Worm (Caenorhabditis elegans) whole organism, young adult: ENCODE results near the gene R01H2.7.

ENCODE experiments used
- B0035.1 ChIP-seq: sonication (generic microtip); optimal IDR thresholded peaks from 2 replicates; lab custom pipeline; 2016; ENCODE audit warnings: missing genetic modification characterization, mild to moderate bottlenecking, missing compliant biosample characterization, missing genotype, missing genetic modification reagents
- C06A6.2 ChIP-seq: fragments of 200-800 bp; sonication (Bioruptor generic); conservative IDR thresholded peaks from 2 replicates; pipeline ENCODE4 v1.3.6; 2022; ENCODE audit warnings: missing genetic modification characterization, missing compliant biosample characterization
- F33H1.4 ChIP-seq: fragments of 200-800 bp; sonication (Bioruptor generic); IDR thresholded peaks from 2 replicates; pipeline ENCODE4 v1.3.6; 2022; ENCODE audit warnings: missing genetic modification reagents, missing genetic modification characterization, missing compliant biosample characterization
- F37B4.10 ChIP-seq: fragments of 200-800 bp; sonication (Bioruptor generic); IDR thresholded peaks from 2 replicates; pipeline ENCODE4 v1.3.6; 2022; ENCODE audit warnings: missing genetic modification characterization, missing compliant biosample characterization
- F57C9.4 ChIP-seq: sonication (generic microtip); optimal IDR thresholded peaks from 2 replicates; lab custom pipeline; 2017; ENCODE audit warnings: mild to moderate bottlenecking, missing genetic modification characterization, missing compliant biosample characterization
- Y53G8AR.9 ChIP-seq: fragments of 200-800 bp; sonication (Bioruptor generic); conservative IDR thresholded peaks from 2 replicates; pipeline ENCODE4 v1.3.6; 2022; ENCODE audit warnings: missing genetic modification reagents, missing genetic modification characterization, missing compliant biosample characterization
- Y67H2A.10 ChIP-seq: fragments of 200-800 bp; sonication (Bioruptor generic); conservative IDR thresholded peaks from 2 replicates; pipeline ENCODE4 v1.3.6; 2022; ENCODE audit warnings: missing genetic modification reagents, missing genetic modification characterization, missing compliant biosample characterization
- Y95B8A.8 ChIP-seq: fragments of 200-800 bp; sonication (Bioruptor generic); IDR thresholded peaks from 2 replicates; pipeline ENCODE4 v1.3.6; 2022; ENCODE audit warnings: missing genetic modification reagents, missing genetic modification characterization, missing compliant biosample characterization
- ZK185.1 ChIP-seq: sonication (generic microtip); optimal IDR thresholded peaks from 2 replicates; lab custom pipeline; 2016; ENCODE audit warnings: mild to moderate bottlenecking, missing genetic modification characterization, missing compliant biosample characterization; ENCODE audit not compliant: poor library complexity, severe bottlenecking
- akir-1 ChIP-seq: fragments of 200-800 bp; sonication (Bioruptor generic); optimal IDR thresholded peaks from 2 replicates; lab custom pipeline; 2018; ENCODE audit warnings: mild to moderate bottlenecking, missing genetic modification characterization, moderate library complexity, missing compliant biosample characterization
- aptf-2 ChIP-seq: fragments of 200-800 bp; sonication (Bioruptor generic); conservative IDR thresholded peaks from 2 replicates; pipeline ENCODE4 v1.3.6; 2022; ENCODE audit warnings: missing genetic modification reagents, missing genetic modification characterization, missing compliant biosample characterization
- aptf-3 ChIP-seq: fragments of 200-800 bp; sonication (Bioruptor generic); IDR thresholded peaks from 2 replicates; pipeline ENCODE4 v1.3.6; 2022; ENCODE audit warnings: missing genetic modification characterization, missing compliant biosample characterization
- ceh-100 ChIP-seq: fragments of 200-800 bp; sonication (Bioruptor generic); IDR thresholded peaks from 2 replicates; pipeline ENCODE4 v1.3.6; 2022; ENCODE audit warnings: missing genetic modification reagents, missing genetic modification characterization, missing compliant biosample characterization
- ceh-58 ChIP-seq: fragments of 200-800 bp; sonication (Bioruptor generic); IDR thresholded peaks from 2 replicates; pipeline ENCODE4 v1.3.6; 2022; ENCODE audit warnings: missing genetic modification characterization, missing compliant biosample characterization
- ceh-79 ChIP-seq: sonication (generic microtip); optimal IDR thresholded peaks from 2 replicates; lab custom pipeline; 2017; ENCODE audit warnings: mild to moderate bottlenecking, missing genetic modification characterization, missing compliant biosample characterization
- chd-7 ChIP-seq: sonication (generic microtip); optimal IDR thresholded peaks from 2 replicates; lab custom pipeline; 2016; ENCODE audit warnings: mild to moderate bottlenecking, missing genetic modification characterization, moderate library complexity, missing compliant biosample characterization
- die-1 ChIP-seq: sonication (generic microtip); optimal IDR thresholded peaks from 2 replicates; lab custom pipeline; 2016; ENCODE audit warnings: missing genotype, mild to moderate bottlenecking, missing genetic modification characterization, missing compliant biosample characterization
- dpl-1 ChIP-seq: fragments of 150-350 bp; optimal IDR thresholded peaks from 2 replicates; lab custom pipeline; 2014; ENCODE audit warnings: missing biosample characterization, missing genetic modification reagents, missing genetic modification characterization
- ets-4 ChIP-seq: fragments of 200-800 bp; sonication (Bioruptor generic); optimal IDR thresholded peaks from 2 replicates; lab custom pipeline; 2018; ENCODE audit warnings: mild to moderate bottlenecking, missing genetic modification characterization, missing compliant biosample characterization
- gei-17 ChIP-seq: fragments of 200-800 bp; sonication (Bioruptor generic); optimal IDR thresholded peaks from 2 replicates; lab custom pipeline; 2018; ENCODE audit warnings: mild to moderate bottlenecking, missing genetic modification characterization, missing compliant biosample characterization
- hlh-26 ChIP-seq: fragments of 200-800 bp; sonication (Bioruptor generic); conservative IDR thresholded peaks from 2 replicates; pipeline ENCODE4 v1.3.6; 2022; ENCODE audit warnings: missing genetic modification reagents, missing genetic modification characterization, missing compliant biosample characterization
- hrde-1 ChIP-seq: sonication (generic microtip); optimal IDR thresholded peaks from 2 replicates; lab custom pipeline; 2016; ENCODE audit warnings: missing genetic modification characterization, mild to moderate bottlenecking, missing compliant biosample characterization, moderate library complexity, missing genotype, missing genetic modification reagents, borderline replicate concordance
- hsf-1 ChIP-seq: fragments of 200-800 bp; sonication (Bioruptor generic); IDR thresholded peaks from 2 replicates; pipeline ENCODE4 v1.3.6; 2022; ENCODE audit warnings: missing genetic modification reagents, missing genetic modification characterization, missing compliant biosample characterization
- lin-35 ChIP-seq, 3 experiments: fragments of 150-350 bp in 2 of 3; sonication (generic microtip) in 1 of 3; optimal IDR thresholded peaks; 2 replicates each; lab custom pipeline; 2014 to 2018; ENCODE audit warnings: missing biosample characterization in 3 of 3, missing genetic modification characterization in 3 of 3, missing genetic modification reagents in 3 of 3
- lin-40 ChIP-seq: sonication (generic microtip); optimal IDR thresholded peaks from 2 replicates; lab custom pipeline; 2016; ENCODE audit warnings: missing genetic modification characterization, mild to moderate bottlenecking, missing compliant biosample characterization, missing genotype, missing genetic modification reagents
- lin-54 ChIP-seq: fragments of 200-800 bp; sonication (Bioruptor generic); optimal IDR thresholded peaks from 2 replicates; lab custom pipeline; 2018; ENCODE audit warnings: mild to moderate bottlenecking, missing genetic modification characterization, missing compliant biosample characterization
- lir-1 ChIP-seq: fragments of 200-800 bp; sonication (Bioruptor generic); conservative IDR thresholded peaks from 2 replicates; pipeline ENCODE4 v1.3.6; 2022; ENCODE audit warnings: missing genetic modification reagents, missing genetic modification characterization, missing compliant biosample characterization
- lsy-27 ChIP-seq: sonication (generic microtip); optimal IDR thresholded peaks from 2 replicates; lab custom pipeline; 2017; ENCODE audit warnings: missing genetic modification characterization, mild to moderate bottlenecking, missing compliant biosample characterization, antibody characterized with exemption, missing genotype, borderline replicate concordance; ENCODE audit not compliant: insufficient read depth
- madf-6 ChIP-seq: fragments of 200-800 bp; sonication (Bioruptor generic); IDR thresholded peaks from 2 replicates; pipeline ENCODE4 v1.3.6; 2022; ENCODE audit warnings: missing genetic modification reagents, missing genetic modification characterization, missing compliant biosample characterization
- mes-4 ChIP-seq: sonication (generic microtip); optimal IDR thresholded peaks from 2 replicates; lab custom pipeline; 2016; ENCODE audit warnings: missing genotype, missing genetic modification characterization, missing compliant biosample characterization
- nfyb-1 ChIP-seq: fragments of 200-800 bp; sonication (Bioruptor generic); IDR thresholded peaks from 2 replicates; pipeline ENCODE4 v1.3.6; 2022; ENCODE audit warnings: missing genetic modification reagents, missing genetic modification characterization, missing compliant biosample characterization
- nhr-27 ChIP-seq: fragments of 200-800 bp; sonication (Bioruptor generic); optimal IDR thresholded peaks from 2 replicates; lab custom pipeline; 2018; ENCODE audit warnings: mild to moderate bottlenecking, missing genetic modification characterization, moderate library complexity, missing compliant biosample characterization
- nhr-80 ChIP-seq: sonication (generic microtip); optimal IDR thresholded peaks from 2 replicates; lab custom pipeline; 2016; ENCODE audit warnings: missing genetic modification characterization, missing compliant biosample characterization
- nhr-90 ChIP-seq: sonication (generic microtip); optimal IDR thresholded peaks from 2 replicates; lab custom pipeline; 2016; ENCODE audit warnings: missing genotype, mild to moderate bottlenecking, missing genetic modification characterization, missing compliant biosample characterization
- pbrm-1 ChIP-seq: fragments of 200-800 bp; sonication (Bioruptor generic); IDR thresholded peaks from 2 replicates; pipeline ENCODE4 v1.3.6; 2022; ENCODE audit warnings: missing genetic modification reagents, missing genetic modification characterization, missing compliant biosample characterization
- rcor-1 ChIP-seq: fragments of 200-800 bp; sonication (Bioruptor generic); IDR thresholded peaks from 2 replicates; pipeline ENCODE4 v1.3.6; 2022; ENCODE audit warnings: missing genetic modification reagents, missing genetic modification characterization, missing compliant biosample characterization
- rec-8 ChIP-seq, 2 experiments: sonication (generic microtip); optimal IDR thresholded peaks; 2 replicates each; lab custom pipeline; 2016; ENCODE audit warnings: mild to moderate bottlenecking in 2 of 2, missing genetic modification characterization in 2 of 2, missing genetic modification reagents in 2 of 2, missing genotype in 2 of 2, missing biosample characterization in 1 of 2, missing compliant biosample characterization in 1 of 2, moderate library complexity in 1 of 2
- snpc-3.4 ChIP-seq: sonication (generic microtip); optimal IDR thresholded peaks from 2 replicates; lab custom pipeline; 2017; ENCODE audit warnings: missing genetic modification characterization, mild to moderate bottlenecking, missing compliant biosample characterization, antibody characterized with exemption, moderate library complexity, missing genotype, missing genetic modification reagents
- somi-1 ChIP-seq: fragments of 200-800 bp; sonication (Bioruptor generic); optimal IDR thresholded peaks from 2 replicates; lab custom pipeline; 2018; ENCODE audit warnings: mild to moderate bottlenecking, missing genetic modification characterization, missing compliant biosample characterization
- tlf-1 ChIP-seq: fragments of 200-800 bp; sonication (Bioruptor generic); optimal IDR thresholded peaks from 2 replicates; lab custom pipeline; 2018; ENCODE audit warnings: mild to moderate bottlenecking, missing genetic modification characterization, missing compliant biosample characterization
- xnd-1 ChIP-seq: sonication (generic microtip); optimal IDR thresholded peaks from 2 replicates; lab custom pipeline; 2016; ENCODE audit warnings: missing genotype, missing genetic modification reagents, missing genetic modification characterization, missing compliant biosample characterization
- ztf-25 ChIP-seq: fragments of 200-800 bp; sonication (Bioruptor generic); IDR thresholded peaks from 2 replicates; pipeline ENCODE4 v1.3.6; 2022; ENCODE audit warnings: missing genetic modification reagents, missing genetic modification characterization, missing compliant biosample characterization
- ztf-26 ChIP-seq: sonication (generic microtip); optimal IDR thresholded peaks from 2 replicates; lab custom pipeline; 2017; ENCODE audit warnings: missing genetic modification characterization, missing compliant biosample characterization
- ztf-6 ChIP-seq: fragments of 200-800 bp; sonication (Bioruptor generic); IDR thresholded peaks from 2 replicates; pipeline ENCODE4 v1.3.6; 2022; ENCODE audit warnings: missing genetic modification reagents, missing genetic modification characterization, missing compliant biosample characterization

The R01H2.7 gene

ce11 chrIII:7067385-7067896 lies 21.9 kb upstream of the R01H2.7 start, which contains the start of gene ger-1 (continued):
- 0 out of 2 replicates have a peak, but pooled peaks have one; percentile 48 for TF ChIP-seq hsf-1 (GFP tag; lab: Robert Waterston, UW)
- TF ChIP-seq, all 124 proteins: peak for 7

- TF ChIP-seq F33H1.4 (GFP tag; lab: Robert Waterston, UW) = no peak
- TF ChIP-seq Y95B8A.8 (GFP tag; lab: Robert Waterston, UW) = no peak
- TF ChIP-seq nhr-90 (tag; lab: Kevin White, UChicago) = no peak
- TF ChIP-seq lin-35 (GFP tag; optimal IDR thresholded peaks at IDR 0.05; lab: Kevin White, UChicago) = no peak
- no peak for TF ChIP-seq ets-4
- no peak for TF ChIP-seq Y67H2A.10 (GFP tag; lab: Robert Waterston, UW)
- TF ChIP-seq nfyb-1 (GFP tag; lab: Robert Waterston, UW) = no peak
- no peak for TF ChIP-seq dpl-1
- TF ChIP-seq rcor-1 = no peak
- no peak for TF ChIP-seq somi-1 (GFP tag; lab: Kevin White, UChicago)
- no peak for TF ChIP-seq ceh-79 (tag; lab: Kevin White, UChicago)
- TF ChIP-seq ceh-58 (GFP tag; lab: Robert Waterston, UW) = no peak
- no peak for TF ChIP-seq snpc-3.4 (tag; lab: Kevin White, UChicago)
- no peak for TF ChIP-seq aptf-3 (GFP tag; lab: Robert Waterston, UW)
These were observed 18.6 kb upstream of the R01H2.7 start, which contains the start of gene R01H2.4 for ce11 chrIII:7064185-7064584. R01H2.4 (minus strand) TSS chrIII:7064285.

ce11 chrIII:7063061-7063460 lies 17.5 kb upstream of the R01H2.7 start:
- TF ChIP-seq akir-1 (GFP tag; lab: Kevin White, UChicago) (no peak), ztf-6 (GFP tag; lab: Robert Waterston, UW) (no peak), ztf-25 (GFP tag; lab: Robert Waterston, UW) (no peak), xnd-1 (no peak), B0035.1 (tag; lab: Kevin White, UChicago) (no peak), hrde-1 (tag; lab: Kevin White, UChicago) (no peak), hlh-26 (GFP tag; lab: Robert Waterston, UW) (no peak), lsy-27 (tag; lab: Kevin White, UChicago) (no peak), die-1 (tag; lab: Kevin White, UChicago) (no peak), F37B4.10 (GFP tag; lab: Robert Waterston, UW) (no peak), gei-17 (GFP tag; lab: Kevin White, UChicago) (no peak), pbrm-1 (no peak), Y95B8A.8 (GFP tag; lab: Robert Waterston, UW) (no peak), hsf-1 (GFP tag; lab: Robert Waterston, UW) (no peak), ztf-26 (tag; lab: Kevin White, UChicago) (no peak), F57C9.4 (tag; lab: Kevin White, UChicago) (no peak), C06A6.2 (no peak), nhr-90 (tag; lab: Kevin White, UChicago) (no peak), lin-40 (tag; lab: Kevin White, UChicago) (no peak)

ce11 chrIII:7062580-7062979 lies 17.0 kb upstream of the R01H2.7 start, which contains the start of gene R01H2.1:
R01H2.1 (plus strand) TSS chrIII:7062880.
- TF ChIP-seq tlf-1 (GFP tag; lab: Kevin White, UChicago) (no peak), aptf-2 (no peak), nhr-27 (tag; lab: Kevin White, UChicago) (no peak), lir-1 (GFP tag; lab: Robert Waterston, UW) (no peak), snpc-3.4 (tag; lab: Kevin White, UChicago) (no peak), chd-7 (tag; lab: Kevin White, UChicago) (no peak), madf-6 (no peak), xnd-1 (no peak), nhr-80 (tag; lab: Kevin White, UChicago) (no peak), mes-4 (tag; lab: Kevin White, UChicago) (no peak), rec-8 (tag; optimal IDR thresholded peaks at IDR 0.05; lab: Kevin White, UChicago) (no peak), ZK185.1 (tag; lab: Kevin White, UChicago) (no peak), ceh-100 (no peak), Y53G8AR.9 (no peak), lin-54 (GFP tag; lab: Kevin White, UChicago) (no peak)
